Fruit fly (Drosophila melanogaster): ENCODE data around the gene Con.

Con gene

dm6 chr3L:5017521-5017920 lies 61.3 kb downstream of the Con start (continued):
- TF ChIP-seq chif (GFP tag; optimal IDR thresholded peaks at IDR 0.05) (peak in 1 of 2 experiments; percentile 38), Oli (tag; optimal IDR thresholded peaks at IDR 0.05) (peak; percentile 43), CG17385 (GFP tag; optimal IDR thresholded peaks at IDR 0.05) (no peak), Mes4 (GFP tag; optimal IDR thresholded peaks at IDR 0.05) (no peak), CG11456 (GFP tag; IDR thresholded peaks at IDR 0.05) (no peak), CG18476 (GFP tag; optimal IDR thresholded peaks at IDR 0.05) (no peak), jumu (GFP tag; optimal IDR thresholded peaks at IDR 0.05) (no peak), CG11723 (GFP tag; optimal IDR thresholded peaks at IDR 0.05) (no peak), CG16779 (GFP tag; IDR thresholded peaks at IDR 0.05) (no peak), CG3163 (GFP tag; optimal IDR thresholded peaks at IDR 0.05) (no peak), CG17568 (GFP tag; optimal IDR thresholded peaks at IDR 0.05) (no peak), sna (GFP tag; IDR thresholded peaks at IDR 0.05; ENCODE audit: partially characterized antibody) (no peak), ERR (GFP tag; optimal IDR thresholded peaks at IDR 0.05) (no peak), HLHmδ (GFP tag; optimal IDR thresholded peaks at IDR 0.05) (no peak), Trl (optimal IDR thresholded peaks at IDR 0.05) (no peak), Trl (GFP tag; optimal IDR thresholded peaks at IDR 0.05) (no peak), sens (GFP tag) (peak; percentile 14), esg (GFP tag; conservative IDR thresholded peaks at IDR 0.05) (no peak), HLH54F (GFP tag; optimal IDR thresholded peaks at IDR 0.05) (no peak), Ets97D (GFP tag; optimal IDR thresholded peaks at IDR 0.05) (no peak), so (GFP tag; IDR thresholded peaks at IDR 0.05) (no peak), CG10209 (GFP tag; optimal IDR thresholded peaks at IDR 0.05) (peak; percentile 34), ato (GFP tag; IDR thresholded peaks at IDR 0.05; ENCODE audit: partially characterized antibody) (no peak), chinmo (GFP tag; IDR thresholded peaks at IDR 0.05; ENCODE audit: partially characterized antibody) (no peak), CG6791 (GFP tag; IDR thresholded peaks at IDR 0.05; ENCODE audit: partially characterized antibody) (no peak), CG9727 (GFP tag; optimal IDR thresholded peaks at IDR 0.05) (peak; percentile 57), repo (GFP tag; optimal IDR thresholded peaks at IDR 0.05) (no peak), sug (tag; optimal IDR thresholded peaks at IDR 0.05) (no peak), CG2678 (tag; optimal IDR thresholded peaks at IDR 0.05) (peak; percentile 8), exex (tag; optimal IDR thresholded peaks at IDR 0.05) (no peak), CG34422 (GFP tag; IDR thresholded peaks at IDR 0.05) (no peak), row (GFP tag; IDR thresholded peaks at IDR 0.05) (peak; percentile 57; the same call in 2 of the 3 replicates), kah (GFP tag; optimal IDR thresholded peaks at IDR 0.05) (no peak), CG5180 (GFP tag; optimal IDR thresholded peaks at IDR 0.05) (no peak), CG12769 (tag; optimal IDR thresholded peaks at IDR 0.05) (no peak), da (GFP tag; optimal IDR thresholded peaks at IDR 0.05) (no peak), gsb-n (tag; optimal IDR thresholded peaks at IDR 0.05) (peak; percentile 31), gcm (GFP tag; optimal IDR thresholded peaks at IDR 0.05) (no peak), E2f2 (GFP tag; IDR thresholded peaks at IDR 0.05) (no peak), sim (GFP tag; IDR thresholded peaks at IDR 0.05) (no peak), Dll (GFP tag; IDR thresholded peaks at IDR 0.05; ENCODE audit: partially characterized antibody) (no peak), MTF-1 (GFP tag; optimal IDR thresholded peaks at IDR 0.05; ENCODE audit: borderline replicate concordance) (no peak), CG4404 (GFP tag; IDR thresholded peaks at IDR 0.05) (no peak), Myb (GFP tag; optimal IDR thresholded peaks at IDR 0.05) (no peak), Taf1 (GFP tag; IDR thresholded peaks at IDR 0.05) (no peak), tup (GFP tag; optimal IDR thresholded peaks at IDR 0.05) (no peak), caup (GFP tag; optimal IDR thresholded peaks at IDR 0.05; ENCODE audit: severe bottlenecking) (no peak), tin (GFP tag; optimal IDR thresholded peaks at IDR 0.05) (no peak), ci (GFP tag; IDR thresholded peaks at IDR 0.05) (0 out of 3 replicates have a peak, but pooled peaks have one; percentile 20), H15 (GFP tag; IDR thresholded peaks at IDR 0.05) (no peak), CG7963 (GFP tag; IDR thresholded peaks at IDR 0.05; ENCODE audit: partially characterized antibody) (no peak)

Data from whole organism, embryonic.